Worm (Caenorhabditis elegans) whole organism, young adult: ENCODE measurements around the gene crn-7.

Source experiments
- C06A6.2 ChIP-seq: fragments of 200-800 bp; sonication (Bioruptor generic); conservative IDR thresholded peaks from 2 replicates; pipeline ENCODE4 v1.3.6; 2022; ENCODE audit warnings: missing genetic modification characterization, missing compliant biosample characterization
- F10E7.11 ChIP-seq: sonication (generic microtip); optimal IDR thresholded peaks from 2 replicates; lab custom pipeline; 2017; ENCODE audit warnings: mild to moderate bottlenecking, missing genetic modification characterization, moderate library complexity, missing compliant biosample characterization
- K11D2.4 ChIP-seq: fragments of 200-800 bp; sonication (Bioruptor generic); IDR thresholded peaks from 2 replicates; pipeline ENCODE4 v1.3.6; 2022; ENCODE audit warnings: missing genetic modification reagents, missing genetic modification characterization, missing compliant biosample characterization
- ama-1 ChIP-seq, 3 experiments: fragments of 150-350 bp in 1 of 3; sonication (generic microtip) in 2 of 3; optimal IDR thresholded peaks; 2 replicates each; lab custom pipeline; 2014 to 2018; ENCODE audit warnings: missing biosample characterization in 2 of 3, missing genetic modification characterization in 2 of 3, missing genetic modification reagents in 2 of 3
- ceh-58 ChIP-seq: fragments of 200-800 bp; sonication (Bioruptor generic); IDR thresholded peaks from 2 replicates; pipeline ENCODE4 v1.3.6; 2022; ENCODE audit warnings: missing genetic modification characterization, missing compliant biosample characterization
- egl-18 ChIP-seq: fragments of 200-800 bp; sonication (Bioruptor generic); IDR thresholded peaks from 2 replicates; pipeline ENCODE4 v1.3.6; 2022; ENCODE audit warnings: missing genetic modification reagents, missing genetic modification characterization, missing compliant biosample characterization
- ets-4 ChIP-seq: fragments of 200-800 bp; sonication (Bioruptor generic); optimal IDR thresholded peaks from 2 replicates; lab custom pipeline; 2018; ENCODE audit warnings: mild to moderate bottlenecking, missing genetic modification characterization, missing compliant biosample characterization
- lin-35 ChIP-seq, 3 experiments: fragments of 150-350 bp in 2 of 3; sonication (generic microtip) in 1 of 3; optimal IDR thresholded peaks; 2 replicates each; lab custom pipeline; 2014 to 2018; ENCODE audit warnings: missing biosample characterization in 3 of 3, missing genetic modification characterization in 3 of 3, missing genetic modification reagents in 3 of 3
- lir-1 ChIP-seq: fragments of 200-800 bp; sonication (Bioruptor generic); conservative IDR thresholded peaks from 2 replicates; pipeline ENCODE4 v1.3.6; 2022; ENCODE audit warnings: missing genetic modification reagents, missing genetic modification characterization, missing compliant biosample characterization
- mxl-1 ChIP-seq: sonication (generic microtip); optimal IDR thresholded peaks from 2 replicates; lab custom pipeline; 2016; ENCODE audit warnings: missing genetic modification characterization, missing compliant biosample characterization
- somi-1 ChIP-seq: fragments of 200-800 bp; sonication (Bioruptor generic); optimal IDR thresholded peaks from 2 replicates; lab custom pipeline; 2018; ENCODE audit warnings: mild to moderate bottlenecking, missing genetic modification characterization, missing compliant biosample characterization
- tbx-9 ChIP-seq: sonication (generic microtip); optimal IDR thresholded peaks from 2 replicates; lab custom pipeline; 2016; ENCODE audit warnings: borderline replicate concordance, missing genetic modification characterization, inconsistent platforms, missing compliant biosample characterization
- unc-62 ChIP-seq: fragments of 150-350 bp; optimal IDR thresholded peaks from 2 replicates; lab custom pipeline; 2014; ENCODE audit warnings: missing biosample characterization, missing genetic modification reagents, missing genetic modification characterization

DNA sequence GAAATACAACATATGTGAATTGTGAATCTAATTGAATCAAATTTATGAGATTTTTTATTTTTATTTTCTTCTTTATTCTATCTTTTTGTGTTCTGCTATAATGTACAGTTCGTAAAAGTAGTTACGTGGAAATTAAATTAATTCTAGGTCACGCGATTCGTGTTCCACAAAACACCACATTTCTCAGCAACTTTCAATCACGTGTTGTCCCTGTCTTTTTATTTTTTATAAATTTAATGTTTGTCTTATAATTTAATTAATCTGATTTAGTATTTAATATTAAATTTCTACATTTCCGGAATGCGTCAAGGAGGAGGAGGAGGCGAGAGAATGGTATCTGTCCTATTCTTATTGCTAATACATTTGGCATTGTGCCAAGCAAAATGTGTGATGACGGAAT, 10.3 kb upstream of the crn-7 start, which contains the start of gene ncr-2:
- no peak for TF ChIP-seq unc-62 (GFP tag; lab: Kevin White, UChicago)
- no peak for TF ChIP-seq mxl-1
- TF ChIP-seq lir-1 = no peak
- TF ChIP-seq lin-35 (GFP tag; optimal IDR thresholded peaks at IDR 0.05; lab: Kevin White, UChicago) = no peak
- TF ChIP-seq ama-1 (optimal IDR thresholded peaks at IDR 0.05; lab: Kevin White, UChicago) = no peak
- TF ChIP-seq ama-1 (GFP tag; optimal IDR thresholded peaks at IDR 0.05; lab: Kevin White, UChicago) = no peak
- TF ChIP-seq egl-18 (GFP tag; lab: Robert Waterston, UW) = no peak
- no peak for TF ChIP-seq somi-1 (GFP tag; lab: Kevin White, UChicago)
- no peak for TF ChIP-seq K11D2.4 (GFP tag; lab: Robert Waterston, UW)
- no peak for TF ChIP-seq ets-4 (GFP tag; lab: Kevin White, UChicago)
- no peak for TF ChIP-seq F10E7.11
- TF ChIP-seq tbx-9 (tag; lab: Kevin White, UChicago) = no peak
- no peak for TF ChIP-seq ceh-58 (GFP tag; lab: Robert Waterston, UW)
- no peak for TF ChIP-seq C06A6.2 (GFP tag; lab: Robert Waterston, UW)
